Fruit fly (Drosophila melanogaster) whole organism, embryonic: ENCODE data around the gene nonC.

Experiments used
- Aef1 ChIP-seq: fragments of 200-800 bp; sonication (Bioruptor generic); IDR thresholded peaks from 3 replicates; pipeline ENCODE4 v1.3.6; 2022; ENCODE audit warnings: missing biosample characterization, missing genetic modification characterization
- BEAF-32 ChIP-seq: fragments of 200-800 bp; sonication (Bioruptor generic); optimal IDR thresholded peaks from 3 replicates; lab custom pipeline; 2017; ENCODE audit warnings: missing biosample characterization, missing genetic modification characterization, mild to moderate bottlenecking, moderate library complexity, missing genetic modification reagents
- CG10321 ChIP-seq: fragments of 200-800 bp; sonication (Bioruptor generic); IDR thresholded peaks from 2 replicates; pipeline ENCODE4 v1.3.6; 2022; ENCODE audit warnings: missing biosample characterization, missing genetic modification characterization
- CG11247 ChIP-seq: fragments of 200-800 bp; sonication (Bioruptor generic); IDR thresholded peaks from 2 replicates; pipeline ENCODE4 v1.3.6; 2022; ENCODE audit warnings: missing biosample characterization, missing genetic modification characterization
- CG11504 ChIP-seq: fragments of 200-800 bp; sonication (Bioruptor generic); optimal IDR thresholded peaks from 3 replicates; lab custom pipeline; 2019; ENCODE audit warnings: missing biosample characterization, mild to moderate bottlenecking, missing genetic modification characterization, moderate library complexity
- CG12071 ChIP-seq: fragments of 200-800 bp; sonication (Bioruptor generic); optimal IDR thresholded peaks from 3 replicates; lab custom pipeline; 2018; ENCODE audit warnings: missing biosample characterization, mild to moderate bottlenecking, missing genetic modification characterization
- CG12391 ChIP-seq: fragments of 200-800 bp; sonication (Bioruptor generic); optimal IDR thresholded peaks from 3 replicates; lab custom pipeline; 2018; ENCODE audit warnings: missing biosample characterization, mild to moderate bottlenecking, missing genetic modification characterization, moderate library complexity
- CG13624 ChIP-seq: fragments of 200-800 bp; sonication (Bioruptor generic); optimal IDR thresholded peaks from 2 replicates; lab custom pipeline; 2016; ENCODE audit warnings: missing biosample characterization, missing genetic modification characterization
- CG14710 ChIP-seq: fragments of 200-800 bp; sonication (Bioruptor generic); optimal IDR thresholded peaks from 3 replicates; lab custom pipeline; 2019; ENCODE audit warnings: missing biosample characterization, mild to moderate bottlenecking, missing genetic modification characterization, moderate library complexity
- CG15073 ChIP-seq: fragments of 200-800 bp; sonication (Bioruptor generic); optimal IDR thresholded peaks from 2 replicates; lab custom pipeline; 2016; ENCODE audit warnings: missing biosample characterization, missing genetic modification characterization
- CG15269 ChIP-seq: fragments of 200-800 bp; sonication (Bioruptor generic); optimal IDR thresholded peaks from 2 replicates; lab custom pipeline; 2018; ENCODE audit warnings: missing biosample characterization, mild to moderate bottlenecking, missing genetic modification characterization, moderate library complexity
- CG1647 ChIP-seq: fragments of 200-800 bp; sonication (Bioruptor generic); optimal IDR thresholded peaks from 3 replicates; lab custom pipeline; 2016; ENCODE audit warnings: missing biosample characterization, missing genetic modification characterization
- CG16863 ChIP-seq: fragments of 200-800 bp; sonication (Bioruptor generic); optimal IDR thresholded peaks from 3 replicates; lab custom pipeline; 2016; ENCODE audit warnings: missing biosample characterization, missing genetic modification characterization
- CG17186 ChIP-seq: fragments of 200-800 bp; sonication (Bioruptor generic); optimal IDR thresholded peaks from 3 replicates; lab custom pipeline; 2017; ENCODE audit warnings: missing biosample characterization, missing genetic modification reagents, missing genetic modification characterization
- CG2116 ChIP-seq: fragments of 200-800 bp; sonication (Bioruptor generic); optimal IDR thresholded peaks from 3 replicates; lab custom pipeline; 2018; ENCODE audit warnings: missing biosample characterization, mild to moderate bottlenecking, missing genetic modification characterization
- CG30020 ChIP-seq: fragments of 200-800 bp; optimal IDR thresholded peaks from 2 replicates; lab custom pipeline; 2019; ENCODE audit warnings: missing biosample characterization, mild to moderate bottlenecking, missing genetic modification characterization, moderate library complexity
- CG34376 ChIP-seq: fragments of 200-800 bp; sonication (Bioruptor generic); optimal IDR thresholded peaks from 2 replicates; lab custom pipeline; 2018; ENCODE audit warnings: missing biosample characterization, mild to moderate bottlenecking, missing genetic modification characterization
- CG5180 ChIP-seq: fragments of 200-800 bp; sonication (Bioruptor generic); optimal IDR thresholded peaks from 3 replicates; lab custom pipeline; 2017; ENCODE audit warnings: missing biosample characterization, missing genetic modification characterization, mild to moderate bottlenecking, moderate library complexity, missing genetic modification reagents
- CG7963 ChIP-seq: fragments of 200-800 bp; sonication (Bioruptor generic); IDR thresholded peaks from 3 replicates; pipeline ENCODE4 v1.3.6; 2022; ENCODE audit warnings: missing biosample characterization, missing genetic modification characterization; ENCODE audit not compliant: partially characterized antibody
- CG7987 ChIP-seq: fragments of 200-800 bp; sonication (Bioruptor generic); optimal IDR thresholded peaks from 2 replicates; lab custom pipeline; 2018; ENCODE audit warnings: missing biosample characterization, mild to moderate bottlenecking, missing genetic modification characterization, moderate library complexity
- D ChIP-seq, 2 experiments: fragments of 200-800 bp in 1 of 2; fragments of >200 bp in 1 of 2; sonication (Bioruptor generic) in 1 of 2; optimal IDR thresholded peaks; 2 replicates in 1 of 2; 3 replicates in 1 of 2; lab custom pipeline; 2017; ENCODE audit warnings: mild to moderate bottlenecking in 1 of 2, missing biosample characterization in 1 of 2, missing genetic modification characterization in 1 of 2, missing genetic modification reagents in 1 of 2
- Dek ChIP-seq: fragments of 200-800 bp; sonication (Bioruptor generic); optimal IDR thresholded peaks from 3 replicates; lab custom pipeline; 2019; ENCODE audit warnings: missing biosample characterization, mild to moderate bottlenecking, missing genetic modification characterization, moderate library complexity
- Dfd ChIP-seq, 2 experiments: fragments of >200 bp; optimal IDR thresholded peaks; 2 replicates each; lab custom pipeline; 2017; ENCODE audit warnings: missing biosample characterization in 2 of 2, missing genetic modification characterization in 2 of 2
- Hr39 ChIP-seq: fragments of >200 bp; optimal IDR thresholded peaks from 2 replicates; lab custom pipeline; 2017
- MESR4 ChIP-seq: fragments of 200-800 bp; sonication (Bioruptor generic); optimal IDR thresholded peaks from 2 replicates; lab custom pipeline; 2018; ENCODE audit warnings: missing biosample characterization, mild to moderate bottlenecking, missing genetic modification characterization, moderate library complexity
- Mad ChIP-seq: fragments of 200-800 bp; sonication (Bioruptor generic); optimal IDR thresholded peaks from 2 replicates; lab custom pipeline; 2016; ENCODE audit warnings: missing biosample characterization, missing genetic modification characterization
- Med ChIP-seq: fragments of 200-800 bp; sonication (Bioruptor generic); peaks from one replicate; lab custom pipeline; 2016; ENCODE audit warnings: missing biosample characterization, missing genetic modification characterization, mild to moderate bottlenecking, inconsistent platforms, moderate library complexity
- Nf-YC ChIP-seq: fragments of 200-800 bp; optimal IDR thresholded peaks from 3 replicates; lab custom pipeline; 2019; ENCODE audit warnings: missing biosample characterization, mild to moderate bottlenecking, missing genetic modification characterization, moderate library complexity
- PHDP ChIP-seq: fragments of 200-800 bp; sonication (Bioruptor generic); optimal IDR thresholded peaks from 3 replicates; lab custom pipeline; 2018; ENCODE audit warnings: missing biosample characterization, mild to moderate bottlenecking, missing genetic modification characterization, moderate library complexity
- Pdp1 ChIP-seq, 2 experiments: fragments of 200-800 bp; sonication (Bioruptor generic); optimal IDR thresholded peaks; 3 replicates each; lab custom pipeline; 2016; ENCODE audit warnings: missing biosample characterization in 2 of 2, missing genetic modification characterization in 2 of 2, mild to moderate bottlenecking in 1 of 2, moderate library complexity in 1 of 2
- Sry-β ChIP-seq: fragments of 200-800 bp; sonication (Bioruptor generic); optimal IDR thresholded peaks from 2 replicates; lab custom pipeline; 2018; ENCODE audit warnings: missing biosample characterization, mild to moderate bottlenecking, missing genetic modification characterization, moderate library complexity
- Stat92E ChIP-seq, 3 experiments: fragments of >200 bp in 2 of 3; fragments of 200-800 bp in 1 of 3; sonication (Bioruptor generic) in 1 of 3; optimal IDR thresholded peaks; 2 replicates each; lab custom pipeline; 2017 to 2019; ENCODE audit warnings: missing biosample characterization in 3 of 3, missing genetic modification characterization in 3 of 3, mild to moderate bottlenecking in 1 of 3, moderate library complexity in 1 of 3
- Usf ChIP-seq: fragments of 200-800 bp; sonication (Bioruptor generic); optimal IDR thresholded peaks from 2 replicates; lab custom pipeline; 2017; ENCODE audit warnings: missing genotype, missing biosample characterization, missing genetic modification characterization
- exex ChIP-seq: fragments of 200-800 bp; sonication (Bioruptor generic); optimal IDR thresholded peaks from 4 replicates; lab custom pipeline; 2018; ENCODE audit warnings: missing biosample characterization, mild to moderate bottlenecking, missing genetic modification characterization, moderate library complexity
- gt ChIP-seq: fragments of 200-800 bp; sonication (Bioruptor generic); IDR thresholded peaks from 2 replicates; pipeline ENCODE4 v1.3.6; 2022; ENCODE audit warnings: missing biosample characterization, missing genetic modification characterization
- hbn ChIP-seq: fragments of 200-800 bp; sonication (Bioruptor generic); IDR thresholded peaks from 2 replicates; pipeline ENCODE4 v1.3.6; 2022; ENCODE audit warnings: missing biosample characterization, missing genetic modification characterization; ENCODE audit not compliant: partially characterized antibody
- inv ChIP-seq: fragments of 200-800 bp; sonication (Bioruptor generic); IDR thresholded peaks from 2 replicates; pipeline ENCODE4 v1.3.6; 2022; ENCODE audit warnings: missing biosample characterization, missing genetic modification characterization; ENCODE audit not compliant: partially characterized antibody
- lab ChIP-seq: fragments of 200-800 bp; sonication (Bioruptor generic); optimal IDR thresholded peaks from 3 replicates; lab custom pipeline; 2017; ENCODE audit warnings: missing biosample characterization, missing genetic modification characterization, mild to moderate bottlenecking, moderate library complexity, missing genetic modification reagents
- repo ChIP-seq: fragments of 200-800 bp; sonication (Bioruptor generic); optimal IDR thresholded peaks from 2 replicates; lab custom pipeline; 2016; ENCODE audit warnings: missing biosample characterization, missing genetic modification characterization
- row ChIP-seq: fragments of 200-800 bp; sonication (Bioruptor generic); IDR thresholded peaks from 3 replicates; pipeline ENCODE4 v1.3.6; 2022; ENCODE audit warnings: missing biosample characterization, missing genetic modification characterization
- slp2 ChIP-seq: fragments of 200-800 bp; sonication (Bioruptor generic); optimal IDR thresholded peaks from 2 replicates; lab custom pipeline; 2016; ENCODE audit warnings: missing biosample characterization, missing genetic modification characterization
- sug ChIP-seq: fragments of 200-800 bp; optimal IDR thresholded peaks from 2 replicates; lab custom pipeline; 2019; ENCODE audit warnings: missing biosample characterization, mild to moderate bottlenecking, missing genetic modification characterization, moderate library complexity
- trem ChIP-seq: fragments of 200-800 bp; optimal IDR thresholded peaks from 3 replicates; lab custom pipeline; 2019; ENCODE audit warnings: missing biosample characterization, mild to moderate bottlenecking, missing genetic modification characterization, moderate library complexity
- unc-4 ChIP-seq: fragments of 200-800 bp; sonication (Bioruptor generic); IDR thresholded peaks from 2 replicates; pipeline ENCODE4 v1.3.6; 2022; ENCODE audit warnings: missing biosample characterization, missing genetic modification characterization; ENCODE audit not compliant: partially characterized antibody
- z ChIP-seq: fragments of 200-800 bp; sonication (Bioruptor generic); IDR thresholded peaks from 3 replicates; pipeline ENCODE4 v1.3.6; 2022; ENCODE audit warnings: missing biosample characterization, missing genetic modification characterization
- zen ChIP-seq: fragments of 200-800 bp; sonication (Bioruptor generic); optimal IDR thresholded peaks from 3 replicates; lab custom pipeline; 2018; ENCODE audit warnings: missing biosample characterization, mild to moderate bottlenecking, missing genetic modification characterization, moderate library complexity

Gene nonC

dm6 chrX:6824203-6824602 is at the start of gene nonC (continued):
- TF ChIP-seq CG14710 (tag; lab: Kevin White, UChicago) (peak; percentile 57), BEAF-32 (GFP tag; lab: Kevin White, UChicago) (peak; percentile 90), CG2116 (GFP tag; lab: Kevin White, UChicago) (peak; percentile 88), MESR4 (GFP tag; lab: Kevin White, UChicago) (peak; percentile 62), Pdp1 (GFP tag; optimal IDR thresholded peaks at IDR 0.05; lab: Kevin White, UChicago) (no peak), gt (GFP tag; lab: Robert Waterston, UW) (no peak), CG11504 (tag; lab: Kevin White, UChicago) (no peak), inv (GFP tag; lab: Robert Waterston, UW) (peak; percentile 88), hbn (GFP tag; lab: Robert Waterston, UW) (peak; percentile 80), CG12071 (no peak), CG7987 (GFP tag; lab: Kevin White, UChicago) (no peak)

DNA sequence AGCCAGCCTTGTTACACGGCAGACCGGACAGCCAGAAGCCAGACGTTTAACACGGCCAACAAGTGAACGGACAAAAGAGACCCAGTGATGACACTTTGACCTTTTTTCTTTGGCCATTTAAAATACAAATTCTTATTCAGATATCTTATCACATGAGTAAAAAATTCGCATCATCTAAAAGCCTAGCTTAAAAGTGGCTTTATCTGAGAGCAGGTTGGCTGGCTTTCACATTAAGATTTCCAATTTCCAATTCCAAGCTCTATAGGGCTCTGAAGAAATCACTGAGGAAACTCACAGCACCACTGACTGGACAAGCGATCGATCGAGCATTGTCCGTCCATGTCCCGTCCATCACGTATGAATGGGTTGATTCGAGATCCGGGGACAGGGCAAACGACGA is 48.7 kb upstream of the nonC start:
- TF ChIP-seq CG5180 (GFP tag; lab: Kevin White, UChicago) = peak; percentile 89
- TF ChIP-seq CG14710 (tag; lab: Kevin White, UChicago) = no peak
- TF ChIP-seq CG15269 (tag; lab: Kevin White, UChicago) = peak; percentile 46
- peak; percentile 62 for TF ChIP-seq row (GFP tag; lab: Robert Waterston, UW)
- TF ChIP-seq Nf-YC (tag; lab: Kevin White, UChicago) = no peak
- TF ChIP-seq Aef1 (GFP tag; lab: Robert Waterston, UW) = no peak
- no peak for TF ChIP-seq CG16863 (GFP tag; lab: Kevin White, UChicago)
- no peak for TF ChIP-seq CG17186
- peak; percentile 81 for TF ChIP-seq Sry-β
- no peak for TF ChIP-seq repo (GFP tag; lab: Kevin White, UChicago)
- no peak for TF ChIP-seq zen (tag; lab: Kevin White, UChicago)
- TF ChIP-seq CG1647 (GFP tag; lab: Kevin White, UChicago) = no peak
- TF ChIP-seq Med = peak; percentile 43
- TF ChIP-seq, all 482 proteins: peak for 5

dm6 chrX:6776274-6776673 is 48.0 kb upstream of the nonC start:
- TF ChIP-seq Dfd (GFP tag; optimal IDR thresholded peaks at IDR 0.05; lab: Kevin White, UChicago) (no peak), CG30020 (no peak), sug (tag; lab: Kevin White, UChicago) (peak; percentile 6), Dek (tag; lab: Kevin White, UChicago) (no peak), CG34376 (GFP tag; lab: Kevin White, UChicago) (peak; percentile 47), Stat92E (GFP tag; optimal IDR thresholded peaks at IDR 0.05; lab: Kevin White, UChicago) (no peak), PHDP (tag; lab: Kevin White, UChicago) (no peak), CG12391 (no peak), CG11247 (GFP tag; lab: Robert Waterston, UW) (no peak)

dm6 chrX:6776934-6777333 is 47.4 kb upstream of the nonC start:
- TF ChIP-seq D (optimal IDR thresholded peaks at IDR 0.05; lab: Kevin White, UChicago) = no peak
- no peak for TF ChIP-seq D (GFP tag; optimal IDR thresholded peaks at IDR 0.05; lab: Kevin White, UChicago)
- no peak for TF ChIP-seq CG13624 (GFP tag; lab: Kevin White, UChicago)
- TF ChIP-seq Mad (GFP tag; lab: Kevin White, UChicago) = no peak
- no peak for TF ChIP-seq Usf (GFP tag; lab: Kevin White, UChicago)
- no peak for TF ChIP-seq lab (GFP tag; lab: Kevin White, UChicago)
- no peak for TF ChIP-seq trem (tag; lab: Kevin White, UChicago)
- TF ChIP-seq CG10321 (GFP tag; lab: Robert Waterston, UW) = no peak
- no peak for TF ChIP-seq slp2 (GFP tag; lab: Kevin White, UChicago)
- no peak for TF ChIP-seq Hr39
- no peak for TF ChIP-seq CG15073 (GFP tag; lab: Kevin White, UChicago)
- no peak for TF ChIP-seq unc-4
- TF ChIP-seq CG7963 (GFP tag; lab: Robert Waterston, UW) = no peak
- no peak for TF ChIP-seq exex
- TF ChIP-seq z (GFP tag; lab: Robert Waterston, UW) = peak; percentile 18; the same call in 1 of the 3 replicates
